Fruit fly (Drosophila melanogaster) whole organism, embryonic: ENCODE data around the gene Surf1.

Source experiments
- Abd-B ChIP-seq: fragments of 200-800 bp; sonication (Bioruptor generic); optimal IDR thresholded peaks from 2 replicates; lab custom pipeline; 2018; ENCODE audit warnings: missing biosample characterization, mild to moderate bottlenecking, missing genetic modification characterization, moderate library complexity
- B-H2 ChIP-seq: fragments of 200-800 bp; sonication (Bioruptor generic); optimal IDR thresholded peaks from 2 replicates; lab custom pipeline; 2018; ENCODE audit warnings: missing biosample characterization, mild to moderate bottlenecking, missing genetic modification characterization
- CG10979 ChIP-seq: fragments of 200-800 bp; sonication (Bioruptor generic); optimal IDR thresholded peaks from 2 replicates; lab custom pipeline; 2018; ENCODE audit warnings: missing biosample characterization, mild to moderate bottlenecking, missing genetic modification characterization, moderate library complexity
- CG1233 ChIP-seq: fragments of 200-800 bp; sonication (Bioruptor generic); optimal IDR thresholded peaks from 4 replicates; lab custom pipeline; 2018; ENCODE audit warnings: missing biosample characterization, mild to moderate bottlenecking, missing genetic modification characterization
- CG12744 ChIP-seq: fragments of 200-800 bp; sonication (Bioruptor generic); optimal IDR thresholded peaks from 2 replicates; lab custom pipeline; 2016; ENCODE audit warnings: missing biosample characterization, missing genetic modification characterization
- CG12942 ChIP-seq: fragments of 200-800 bp; sonication (Bioruptor generic); optimal IDR thresholded peaks from 3 replicates; lab custom pipeline; 2016; ENCODE audit warnings: missing biosample characterization, missing genetic modification characterization
- CG13894 ChIP-seq: fragments of 200-800 bp; sonication (Bioruptor generic); optimal IDR thresholded peaks from 3 replicates; lab custom pipeline; 2018; ENCODE audit warnings: missing biosample characterization, mild to moderate bottlenecking, missing genetic modification characterization, moderate library complexity
- CG15269 ChIP-seq: fragments of 200-800 bp; sonication (Bioruptor generic); optimal IDR thresholded peaks from 2 replicates; lab custom pipeline; 2018; ENCODE audit warnings: missing biosample characterization, mild to moderate bottlenecking, missing genetic modification characterization, moderate library complexity
- CG18011 ChIP-seq: fragments of 200-800 bp; sonication (Bioruptor generic); optimal IDR thresholded peaks from 2 replicates; lab custom pipeline; 2017; ENCODE audit warnings: missing biosample characterization, missing genetic modification characterization, mild to moderate bottlenecking, moderate library complexity, missing genotype
- CG1832 ChIP-seq: fragments of 200-800 bp; sonication (Bioruptor generic); optimal IDR thresholded peaks from 2 replicates; lab custom pipeline; 2017; ENCODE audit warnings: missing biosample characterization, mild to moderate bottlenecking, missing genetic modification characterization, inconsistent platforms
- CG31388 ChIP-seq: fragments of 200-800 bp; sonication (Bioruptor generic); optimal IDR thresholded peaks from 2 replicates; lab custom pipeline; 2016; ENCODE audit warnings: missing biosample characterization, missing genetic modification characterization
- CG32772 ChIP-seq: fragments of 200-800 bp; sonication (Bioruptor generic); IDR thresholded peaks from 2 replicates; pipeline ENCODE4 v1.3.6; 2022; ENCODE audit warnings: missing biosample characterization, missing genetic modification characterization
- CG6254 ChIP-seq: fragments of 200-800 bp; sonication (Bioruptor generic); optimal IDR thresholded peaks from 3 replicates; lab custom pipeline; 2017; ENCODE audit warnings: mild to moderate bottlenecking, missing biosample characterization, missing genetic modification reagents, missing genetic modification characterization
- CG6272 ChIP-seq: fragments of 200-800 bp; sonication (Bioruptor generic); IDR thresholded peaks from 2 replicates; pipeline ENCODE4 v1.3.6; 2022; ENCODE audit warnings: missing biosample characterization, missing genetic modification characterization
- CG7372 ChIP-seq: fragments of 200-800 bp; sonication (Bioruptor generic); IDR thresholded peaks from 2 replicates; pipeline ENCODE4 v1.3.6; 2022; ENCODE audit warnings: missing biosample characterization, missing genetic modification characterization
- CG7556 ChIP-seq: fragments of 200-800 bp; sonication (Bioruptor generic); optimal IDR thresholded peaks from 2 replicates; lab custom pipeline; 2017; ENCODE audit warnings: missing biosample characterization, mild to moderate bottlenecking, missing genetic modification characterization
- CG7839 ChIP-seq: fragments of 200-800 bp; sonication (Bioruptor generic); optimal IDR thresholded peaks from 3 replicates; lab custom pipeline; 2018; ENCODE audit warnings: missing biosample characterization, mild to moderate bottlenecking, missing genetic modification characterization, moderate library complexity
- Camta ChIP-seq: fragments of 200-800 bp; sonication (Bioruptor generic); optimal IDR thresholded peaks from 2 replicates; lab custom pipeline; 2016; ENCODE audit warnings: missing biosample characterization, missing genetic modification characterization
- Chrac-16 ChIP-seq: fragments of 200-800 bp; sonication (Bioruptor generic); optimal IDR thresholded peaks from 3 replicates; lab custom pipeline; 2016; ENCODE audit warnings: missing biosample characterization, missing genetic modification characterization
- Dbx ChIP-seq: fragments of 200-800 bp; sonication (Bioruptor generic); IDR thresholded peaks from 3 replicates; pipeline ENCODE4 v1.3.6; 2022; ENCODE audit warnings: missing biosample characterization, missing genetic modification characterization
- Dek ChIP-seq: fragments of 200-800 bp; sonication (Bioruptor generic); optimal IDR thresholded peaks from 3 replicates; lab custom pipeline; 2019; ENCODE audit warnings: missing biosample characterization, mild to moderate bottlenecking, missing genetic modification characterization, moderate library complexity
- Drgx ChIP-seq: fragments of 200-800 bp; sonication (Bioruptor generic); IDR thresholded peaks from 2 replicates; pipeline ENCODE4 v1.3.6; 2022; ENCODE audit warnings: missing biosample characterization, missing genetic modification characterization
- E2f1 ChIP-seq: fragments of 200-800 bp; sonication (Bioruptor generic); IDR thresholded peaks from 2 replicates; pipeline ENCODE4 v1.3.6; 2022; ENCODE audit warnings: missing biosample characterization, missing genetic modification characterization
- Gug ChIP-seq: fragments of 200-800 bp; sonication (Bioruptor generic); IDR thresholded peaks from 4 replicates; pipeline ENCODE4 v1.3.6; 2022; ENCODE audit warnings: missing biosample characterization, missing genetic modification characterization
- HLHmδ ChIP-seq: fragments of 200-800 bp; sonication (Bioruptor generic); optimal IDR thresholded peaks from 2 replicates; lab custom pipeline; 2018; ENCODE audit warnings: missing biosample characterization, mild to moderate bottlenecking, missing genetic modification characterization, moderate library complexity
- Hmx ChIP-seq: fragments of 200-800 bp; sonication (Bioruptor generic); optimal IDR thresholded peaks from 2 replicates; lab custom pipeline; 2016; ENCODE audit warnings: missing biosample characterization, missing genetic modification characterization
- Kr ChIP-seq: fragments of 200-800 bp; sonication (Bioruptor generic); optimal IDR thresholded peaks from 2 replicates; lab custom pipeline; 2017; ENCODE audit warnings: missing biosample characterization, mild to moderate bottlenecking, missing genetic modification characterization
- Lhr ChIP-seq: fragments of 200-800 bp; sonication (Bioruptor generic); optimal IDR thresholded peaks from 3 replicates; lab custom pipeline; 2017; ENCODE audit warnings: mild to moderate bottlenecking, missing biosample characterization, missing genetic modification reagents, missing genetic modification characterization
- Med ChIP-seq: fragments of 200-800 bp; sonication (Bioruptor generic); peaks from one replicate; lab custom pipeline; 2016; ENCODE audit warnings: missing biosample characterization, missing genetic modification characterization, mild to moderate bottlenecking, inconsistent platforms, moderate library complexity
- Meics ChIP-seq: fragments of 200-800 bp; sonication (Bioruptor generic); optimal IDR thresholded peaks from 2 replicates; lab custom pipeline; 2017; ENCODE audit warnings: missing biosample characterization, mild to moderate bottlenecking, missing genetic modification characterization
- Rx ChIP-seq: fragments of 200-800 bp; sonication (Bioruptor generic); IDR thresholded peaks from 2 replicates; pipeline ENCODE4 v1.3.6; 2022; ENCODE audit warnings: missing biosample characterization, missing genetic modification characterization
- Sox100B ChIP-seq: fragments of 200-800 bp; sonication (Bioruptor generic); optimal IDR thresholded peaks from 3 replicates; lab custom pipeline; 2018; ENCODE audit warnings: missing biosample characterization, mild to moderate bottlenecking, missing genetic modification characterization
- Sox102F ChIP-seq: fragments of 200-800 bp; sonication (Bioruptor generic); optimal IDR thresholded peaks from 2 replicates; lab custom pipeline; 2018; ENCODE audit warnings: missing biosample characterization, mild to moderate bottlenecking, missing genetic modification characterization, moderate library complexity
- ac ChIP-seq: fragments of 200-800 bp; sonication (Bioruptor generic); optimal IDR thresholded peaks from 3 replicates; lab custom pipeline; 2017; ENCODE audit warnings: missing biosample characterization, mild to moderate bottlenecking, missing genetic modification characterization
- ap ChIP-seq: fragments of 200-800 bp; sonication (Bioruptor generic); IDR thresholded peaks from 2 replicates; pipeline ENCODE4 v1.3.6; 2022; ENCODE audit warnings: missing biosample characterization, missing genetic modification characterization
- btn ChIP-seq: fragments of 200-800 bp; sonication (Bioruptor generic); optimal IDR thresholded peaks from 2 replicates; lab custom pipeline; 2016; ENCODE audit warnings: missing biosample characterization, missing genetic modification characterization
- chif ChIP-seq, 2 experiments: fragments of 200-800 bp; sonication (Bioruptor generic); optimal IDR thresholded peaks; 3 replicates each; lab custom pipeline; 2016; ENCODE audit warnings: missing biosample characterization in 2 of 2, missing genetic modification characterization in 2 of 2
- dan ChIP-seq: fragments of 200-800 bp; sonication (Bioruptor generic); IDR thresholded peaks from 2 replicates; pipeline ENCODE4 v1.3.6; 2022; ENCODE audit warnings: missing biosample characterization, missing genetic modification characterization
- dysf ChIP-seq: fragments of 200-800 bp; sonication (Bioruptor generic); IDR thresholded peaks from 3 replicates; pipeline ENCODE4 v1.3.6; 2022; ENCODE audit warnings: missing biosample characterization, missing genetic modification characterization
- esg ChIP-seq: fragments of 200-800 bp; sonication (Bioruptor generic); conservative IDR thresholded peaks from 2 replicates; pipeline ENCODE4 v1.3.6; 2022; ENCODE audit warnings: missing biosample characterization, missing genetic modification characterization
- exex ChIP-seq: fragments of 200-800 bp; sonication (Bioruptor generic); optimal IDR thresholded peaks from 4 replicates; lab custom pipeline; 2018; ENCODE audit warnings: missing biosample characterization, mild to moderate bottlenecking, missing genetic modification characterization, moderate library complexity
- fru ChIP-seq: fragments of >200 bp; optimal IDR thresholded peaks from 2 replicates; lab custom pipeline; 2017
- grn ChIP-seq: fragments of 200-800 bp; sonication (Bioruptor generic); optimal IDR thresholded peaks from 3 replicates; lab custom pipeline; 2017; ENCODE audit warnings: missing biosample characterization, missing genetic modification characterization
- lilli ChIP-seq: fragments of 200-800 bp; sonication (Bioruptor generic); optimal IDR thresholded peaks from 3 replicates; lab custom pipeline; 2016; ENCODE audit warnings: missing biosample characterization, missing genetic modification characterization
- oc ChIP-seq: fragments of 200-800 bp; sonication (Bioruptor generic); optimal IDR thresholded peaks from 2 replicates; lab custom pipeline; 2018; ENCODE audit warnings: missing biosample characterization, mild to moderate bottlenecking, missing genetic modification characterization, moderate library complexity
- sens-2 ChIP-seq: fragments of 200-800 bp; sonication (Bioruptor generic); IDR thresholded peaks from 2 replicates; pipeline ENCODE4 v1.3.6; 2022; ENCODE audit warnings: missing biosample characterization, missing genetic modification characterization
- ttk ChIP-seq: fragments of 200-800 bp; sonication (Bioruptor generic); IDR thresholded peaks from 2 replicates; pipeline ENCODE4 v2.1.2; 2022; ENCODE audit warnings: missing biosample characterization, missing genetic modification characterization
- tup ChIP-seq: fragments of 200-800 bp; sonication (Bioruptor generic); optimal IDR thresholded peaks from 2 replicates; lab custom pipeline; 2016; ENCODE audit warnings: missing biosample characterization, mild to moderate bottlenecking, missing genetic modification characterization, moderate library complexity
- yki ChIP-seq: fragments of >200 bp; optimal IDR thresholded peaks from 3 replicates; lab custom pipeline; 2018
- zen2 ChIP-seq: fragments of 200-800 bp; sonication (Bioruptor generic); IDR thresholded peaks from 3 replicates; pipeline ENCODE4 v1.3.6; 2022; ENCODE audit warnings: missing biosample characterization, missing genetic modification characterization; ENCODE audit not compliant: partially characterized antibody
- zfh1 ChIP-seq: fragments of 200-800 bp; sonication (Bioruptor generic); IDR thresholded peaks from 3 replicates; pipeline ENCODE4 v1.3.6; 2022; ENCODE audit warnings: missing biosample characterization, missing genetic modification characterization
- zfh2 ChIP-seq: fragments of 200-800 bp; sonication (Bioruptor generic); optimal IDR thresholded peaks from 2 replicates; lab custom pipeline; 2016; ENCODE audit warnings: missing biosample characterization, missing genetic modification characterization

Gene Surf1

DNA sequence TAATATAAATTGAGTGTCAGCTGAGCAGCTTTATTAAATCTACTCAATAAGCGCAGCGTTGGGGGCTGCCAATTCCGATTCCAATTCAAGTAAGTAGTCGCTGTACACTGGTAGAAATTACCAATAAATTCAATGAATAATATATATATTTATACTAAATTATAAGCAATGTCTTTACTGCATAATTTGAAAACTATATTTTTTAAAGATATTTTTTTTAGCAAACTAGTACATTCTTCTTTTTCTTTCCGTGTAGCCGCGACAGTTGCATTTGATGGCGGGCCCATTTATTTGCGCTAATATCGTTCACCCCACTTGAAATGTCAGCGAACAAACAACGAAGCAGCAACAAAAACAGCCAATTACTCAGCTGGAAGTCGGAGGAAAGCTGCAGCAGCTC, 19.2 kb downstream of the Surf1 start (continued):
- peak; percentile 46; the same call in 1 of the 2 replicates for TF ChIP-seq sens-2 (GFP tag; lab: Robert Waterston, UW)
- TF ChIP-seq Gug (GFP tag; lab: Robert Waterston, UW): peak; percentile 34; the same call in 1 of the 4 replicates
- TF ChIP-seq grn (GFP tag; lab: Kevin White, UChicago): no peak
- TF ChIP-seq Meics (GFP tag; lab: Kevin White, UChicago): peak; percentile 30
- no peak for TF ChIP-seq B-H2 (GFP tag; lab: Kevin White, UChicago)
- peak; percentile 64 for TF ChIP-seq CG7839 (tag; lab: Kevin White, UChicago)
- peak; percentile 85 for TF ChIP-seq Drgx (GFP tag; lab: Robert Waterston, UW)
- TF ChIP-seq dysf (GFP tag; lab: Robert Waterston, UW): peak; percentile 64; the same call in 2 of the 3 replicates
- TF ChIP-seq CG7556: peak; percentile 40
- peak; percentile 52 for TF ChIP-seq esg (GFP tag; lab: Robert Waterston, UW)
- TF ChIP-seq Hmx (GFP tag; lab: Kevin White, UChicago): no peak
- TF ChIP-seq ttk: peak; percentile 58; the same call in 1 of the 2 replicates
- TF ChIP-seq zfh2 (GFP tag; lab: Kevin White, UChicago): no peak
- TF ChIP-seq Sox100B: peak; percentile 63
- TF ChIP-seq Lhr: peak; percentile 3
- no peak for TF ChIP-seq HLHmδ (GFP tag; lab: Kevin White, UChicago)
- no peak for TF ChIP-seq CG6272
- no peak for TF ChIP-seq zen2 (GFP tag; lab: Robert Waterston, UW)
- no peak for TF ChIP-seq chif (GFP tag; optimal IDR thresholded peaks at IDR 0.05; lab: Kevin White, UChicago)
- TF ChIP-seq E2f1 (GFP tag; lab: Robert Waterston, UW): peak; percentile 65
- TF ChIP-seq CG32772 (GFP tag; lab: Robert Waterston, UW): 0 out of 2 replicates have a peak, but pooled peaks have one; percentile 24
- no peak for TF ChIP-seq Camta
- TF ChIP-seq CG12744 (GFP tag; lab: Kevin White, UChicago): no peak
- no peak for TF ChIP-seq CG31388 (GFP tag; lab: Kevin White, UChicago)
- TF ChIP-seq CG15269: peak; percentile 60
- no peak for TF ChIP-seq dan (GFP tag; lab: Robert Waterston, UW)
- TF ChIP-seq tup (GFP tag; lab: Kevin White, UChicago): no peak
- peak; percentile 42 for TF ChIP-seq Dek
- TF ChIP-seq CG7372 (GFP tag; lab: Robert Waterston, UW): no peak
- TF ChIP-seq CG1832 (GFP tag; lab: Kevin White, UChicago): no peak
- TF ChIP-seq Kr (GFP tag; lab: Kevin White, UChicago): no peak
- no peak for TF ChIP-seq fru (lab: Kevin White, UChicago)
- TF ChIP-seq Rx: peak; percentile 38; the same call in 1 of the 2 replicates
- TF ChIP-seq yki: no peak
- peak; percentile 81 for TF ChIP-seq Sox102F (GFP tag; lab: Kevin White, UChicago)
- TF ChIP-seq CG12942 (GFP tag; lab: Kevin White, UChicago): peak; percentile 2
- TF ChIP-seq exex (tag; lab: Kevin White, UChicago): no peak
- TF ChIP-seq btn (GFP tag; lab: Kevin White, UChicago): no peak
- no peak for TF ChIP-seq CG13894 (tag; lab: Kevin White, UChicago)
- TF ChIP-seq oc: peak; percentile 37
- peak; percentile 41; the same call in 1 of the 2 replicates for TF ChIP-seq ap (GFP tag; lab: Robert Waterston, UW)
- TF ChIP-seq CG18011 (GFP tag; lab: Kevin White, UChicago): no peak
- peak; percentile 62 for TF ChIP-seq Abd-B (GFP tag; lab: Kevin White, UChicago)
- TF ChIP-seq lilli (GFP tag; lab: Kevin White, UChicago): peak; percentile 3
- peak; percentile 43 for TF ChIP-seq Med (GFP tag; lab: Kevin White, UChicago)
- TF ChIP-seq CG1233: peak; percentile 19
- peak; percentile 67 for TF ChIP-seq CG6254 (GFP tag; lab: Kevin White, UChicago)
- TF ChIP-seq Chrac-16 (GFP tag; lab: Kevin White, UChicago): peak; percentile 44
- TF ChIP-seq Dbx (GFP tag; lab: Robert Waterston, UW): no peak
- TF ChIP-seq CG10979 (tag; lab: Kevin White, UChicago): peak; percentile 73
- TF ChIP-seq ac (GFP tag; lab: Kevin White, UChicago): no peak
- peak; percentile 77 for TF ChIP-seq zfh1 (GFP tag; lab: Robert Waterston, UW)
